In the genomic region with DNA sequence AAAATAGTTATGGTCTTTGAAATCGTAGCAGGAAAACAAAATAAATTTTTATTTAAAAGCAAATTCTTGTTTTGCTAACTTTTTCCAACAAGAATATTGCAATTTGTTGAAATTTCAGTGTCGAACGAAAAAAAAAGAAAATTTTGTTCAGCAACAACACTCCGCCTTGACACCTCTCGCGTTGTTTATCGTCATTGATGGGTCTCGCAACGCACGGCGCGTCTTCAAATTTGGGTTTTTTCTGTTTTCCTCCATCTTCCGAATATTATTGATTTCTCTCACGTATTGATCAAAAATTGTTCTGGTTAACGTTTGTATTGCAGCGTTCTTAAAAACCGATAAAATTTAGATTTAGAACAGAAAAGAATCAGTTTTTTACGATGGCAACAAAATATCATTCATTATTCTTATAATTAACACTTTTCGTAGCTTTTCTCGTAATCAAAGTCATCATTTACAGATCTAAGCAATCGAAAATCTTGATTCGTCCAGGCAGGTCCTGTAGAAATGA, we compare ENCODE assay signal across 4 worm cellular contexts.
TF ChIP-seq lines count a peak whose summit lies in the region.

A gene (plus strand): TSS at position 461 of the 511 bp plus-strand sequence.

TF ChIP-seq in whole organism, L1 larva, 84 proteins besides CTCF, POLR2A, EP300 and RAD21 (continued from another document and continues in another):
- TF ChIP-seq ama-1 (optimal IDR thresholded peaks at IDR 0.05; lab: Kevin White, UChicago) (no peak), pag-3 (tag; optimal IDR thresholded peaks at IDR 0.05; lab: Kevin White, UChicago; ENCODE audit: borderline replicate concordance, insufficient read depth) (no peak), C34B4.2 (tag; optimal IDR thresholded peaks at IDR 0.05; lab: Kevin White, UChicago) (no peak), lsy-2 (tag; optimal IDR thresholded peaks at IDR 0.05; lab: Kevin White, UChicago) (peak in 1 of 2 experiments; percentile 77), C16A3.4 (tag; optimal IDR thresholded peaks at IDR 0.05; lab: Kevin White, UChicago) (peak; percentile 59), Y116A8C.19 (tag; optimal IDR thresholded peaks at IDR 0.05; lab: Kevin White, UChicago; ENCODE audit: borderline replicate concordance) (no peak), ces-1 (GFP tag; optimal IDR thresholded peaks at IDR 0.05; lab: Kevin White, UChicago) (no peak), unc-86 (tag; optimal IDR thresholded peaks at IDR 0.05; lab: Kevin White, UChicago) (no peak), snu-23 (GFP tag; optimal IDR thresholded peaks at IDR 0.05; lab: Kevin White, UChicago) (peak; percentile 49), nhr-71 (tag; optimal IDR thresholded peaks at IDR 0.05; lab: Kevin White, UChicago) (peak; percentile 46), nhr-12 (tag; optimal IDR thresholded peaks at IDR 0.05; lab: Kevin White, UChicago) (no peak), lin-39 (tag; optimal IDR thresholded peaks at IDR 0.05; lab: Kevin White, UChicago) (no peak), lir-3 (tag; optimal IDR thresholded peaks at IDR 0.05; lab: Kevin White, UChicago; ENCODE audit: poor library complexity) (no peak), ztf-11 (tag; optimal IDR thresholded peaks at IDR 0.05; lab: Kevin White, UChicago) (no peak), snpc-4 (tag; optimal IDR thresholded peaks at IDR 0.05; lab: Kevin White, UChicago) (no peak), irx-1 (tag; optimal IDR thresholded peaks at IDR 0.05; lab: Kevin White, UChicago) (no peak), nhr-84 (tag; optimal IDR thresholded peaks at IDR 0.05; lab: Kevin White, UChicago) (no peak), pax-3 (tag; optimal IDR thresholded peaks at IDR 0.05; lab: Kevin White, UChicago) (no peak), ceh-88 (GFP tag; IDR thresholded peaks at IDR 0.05; lab: Robert Waterston, UW) (no peak), rnt-1 (tag; optimal IDR thresholded peaks at IDR 0.05; lab: Kevin White, UChicago) (peak; percentile 5), xbp-1 (tag; optimal IDR thresholded peaks at IDR 0.05; lab: Kevin White, UChicago) (peak; percentile 23), unc-98 (GFP tag; IDR thresholded peaks at IDR 0.05; lab: Robert Waterston, UW) (no peak), ets-5 (GFP tag; IDR thresholded peaks at IDR 0.05; lab: Robert Waterston, UW) (no peak), nhr-11 (tag; optimal IDR thresholded peaks at IDR 0.05; lab: Kevin White, UChicago) (no peak), lin-35 (GFP tag; optimal IDR thresholded peaks at IDR 0.05; lab: Kevin White, UChicago) (peak; percentile 73 to 95), efl-1 (optimal IDR thresholded peaks at IDR 0.05; lab: Kevin White, UChicago) (peak; percentile 58 to 86), efl-1 (GFP tag; optimal IDR thresholded peaks at IDR 0.05 in 1 of 2; lab: Kevin White, UChicago) (peak; percentile 85 to 98), nhr-85 (tag; lab: Kevin White, UChicago) (peak; percentile 49), swsn-7 (tag; optimal IDR thresholded peaks at IDR 0.05; lab: Kevin White, UChicago) (peak; percentile 25), alr-1 (tag; optimal IDR thresholded peaks at IDR 0.05; lab: Kevin White, UChicago; ENCODE audit: borderline replicate concordance) (no peak), efl-3 (GFP tag; optimal IDR thresholded peaks at IDR 0.05; lab: Kevin White, UChicago) (no peak), aly-2 (tag; optimal IDR thresholded peaks at IDR 0.05; lab: Kevin White, UChicago) (no peak)

TF ChIP-seq in whole organism, L2 larva, 48 proteins besides CTCF, POLR2A, EP300 and RAD21 (continued from another document):
- TF ChIP-seq nhr-12 (tag; optimal IDR thresholded peaks at IDR 0.05; lab: Kevin White, UChicago), result no peak
- TF ChIP-seq gmeb-1 (tag; optimal IDR thresholded peaks at IDR 0.05; lab: Kevin White, UChicago), result peak; percentile 76
- TF ChIP-seq sem-4 (tag; optimal IDR thresholded peaks at IDR 0.05; lab: Kevin White, UChicago), result no peak

TF ChIP-seq in whole organism, L3 larva, 47 proteins besides CTCF, POLR2A, EP300 and RAD21 (continued from another document):
- TF ChIP-seq daf-12 (tag; optimal IDR thresholded peaks at IDR 0.05; lab: Kevin White, UChicago) (no peak), ceh-82 (tag; optimal IDR thresholded peaks at IDR 0.05; lab: Kevin White, UChicago) (no peak), tbx-2 (tag; optimal IDR thresholded peaks at IDR 0.05; lab: Kevin White, UChicago) (no peak), pha-4 (tag; optimal IDR thresholded peaks at IDR 0.05; lab: Kevin White, UChicago) (peak; percentile 74), egl-27 (tag; optimal IDR thresholded peaks at IDR 0.05; lab: Kevin White, UChicago) (no peak), egl-5 (tag; optimal IDR thresholded peaks at IDR 0.05; lab: Kevin White, UChicago) (peak; percentile 19), aly-2 (tag; optimal IDR thresholded peaks at IDR 0.05; lab: Kevin White, UChicago) (no peak), zag-1 (tag; optimal IDR thresholded peaks at IDR 0.05; lab: Kevin White, UChicago) (no peak), ZK546.5 (tag; optimal IDR thresholded peaks at IDR 0.05; lab: Kevin White, UChicago) (no peak), nhr-23 (tag; optimal IDR thresholded peaks at IDR 0.05; lab: Kevin White, UChicago) (no peak), ztf-11 (tag; optimal IDR thresholded peaks at IDR 0.05; lab: Kevin White, UChicago) (no peak), skn-1 (tag; optimal IDR thresholded peaks at IDR 0.05; lab: Kevin White, UChicago) (no peak), fkh-10 (GFP tag; optimal IDR thresholded peaks at IDR 0.05; lab: Kevin White, UChicago) (no peak), ceh-9 (tag; optimal IDR thresholded peaks at IDR 0.05; lab: Kevin White, UChicago) (no peak), fos-1 (tag; optimal IDR thresholded peaks at IDR 0.05; lab: Kevin White, UChicago) (no peak), sea-2 (GFP tag; optimal IDR thresholded peaks at IDR 0.05; lab: Kevin White, UChicago) (no peak), unc-39 (tag; optimal IDR thresholded peaks at IDR 0.05; lab: Kevin White, UChicago) (no peak), nhr-77 (tag; optimal IDR thresholded peaks at IDR 0.05; lab: Kevin White, UChicago) (no peak), ceh-28 (tag; optimal IDR thresholded peaks at IDR 0.05; lab: Kevin White, UChicago) (no peak), nhr-28 (tag; optimal IDR thresholded peaks at IDR 0.05; lab: Kevin White, UChicago) (no peak), ceh-16 (tag; optimal IDR thresholded peaks at IDR 0.05; lab: Kevin White, UChicago) (no peak), nhr-76 (tag; optimal IDR thresholded peaks at IDR 0.05; lab: Kevin White, UChicago) (no peak), nhr-67 (tag; optimal IDR thresholded peaks at IDR 0.05; lab: Kevin White, UChicago) (no peak), nhr-237 (tag; optimal IDR thresholded peaks at IDR 0.05; lab: Kevin White, UChicago) (no peak), snpc-4 (tag; optimal IDR thresholded peaks at IDR 0.05; lab: Kevin White, UChicago) (no peak), ztf-4 (tag; optimal IDR thresholded peaks at IDR 0.05; lab: Kevin White, UChicago) (no peak), elt-2 (tag; optimal IDR thresholded peaks at IDR 0.05; lab: Kevin White, UChicago) (peak; percentile 21), lin-39 (tag; optimal IDR thresholded peaks at IDR 0.05; lab: Kevin White, UChicago) (no peak), R02D3.7 (tag; optimal IDR thresholded peaks at IDR 0.05; lab: Kevin White, UChicago) (no peak), nhr-11 (tag; optimal IDR thresholded peaks at IDR 0.05; lab: Kevin White, UChicago) (no peak), lsy-12 (tag; optimal IDR thresholded peaks at IDR 0.05; lab: Kevin White, UChicago) (no peak), lin-15B (tag; optimal IDR thresholded peaks at IDR 0.05; lab: Kevin White, UChicago) (peak; percentile 63), ama-1 (optimal IDR thresholded peaks at IDR 0.05; lab: Kevin White, UChicago) (no peak), hmg-11 (tag; optimal IDR thresholded peaks at IDR 0.05; lab: Kevin White, UChicago) (no peak)

TF ChIP-seq in whole organism, L4 larva, 104 proteins besides CTCF, POLR2A, EP300 and RAD21 (continued from another document):
- no peak for TF ChIP-seq zfp-3 (GFP tag; conservative IDR thresholded peaks at IDR 0.05; lab: Robert Waterston, UW)
- peak; percentile 93 for TF ChIP-seq aha-1 (tag; lab: Kevin White, UChicago)
- peak; percentile 96 for TF ChIP-seq T20F7.1 (GFP tag; optimal IDR thresholded peaks at IDR 0.05; lab: Kevin White, UChicago)
- TF ChIP-seq spr-3 (GFP tag; optimal IDR thresholded peaks at IDR 0.05; lab: Kevin White, UChicago), result no peak
- TF ChIP-seq lin-39 (tag; optimal IDR thresholded peaks at IDR 0.05; lab: Kevin White, UChicago), result no peak
- no peak for TF ChIP-seq nhr-102 (tag; optimal IDR thresholded peaks at IDR 0.05; lab: Kevin White, UChicago)
- no peak for TF ChIP-seq ZK546.5 (tag; optimal IDR thresholded peaks at IDR 0.05; lab: Kevin White, UChicago)
- TF ChIP-seq hif-1 (tag; optimal IDR thresholded peaks at IDR 0.05; lab: Kevin White, UChicago), result peak in 1 of 2 experiments; percentile 2
- TF ChIP-seq set-16 (GFP tag; IDR thresholded peaks at IDR 0.05; lab: Robert Waterston, UW), result no peak
- no peak for TF ChIP-seq saeg-2 (GFP tag; IDR thresholded peaks at IDR 0.05; lab: Robert Waterston, UW)
- TF ChIP-seq lsy-2 (tag; optimal IDR thresholded peaks at IDR 0.05; lab: Kevin White, UChicago), result peak in 1 of 2 experiments; percentile 68
- TF ChIP-seq mep-1 (tag; optimal IDR thresholded peaks at IDR 0.05; lab: Kevin White, UChicago), result no peak
- no peak for TF ChIP-seq snpc-4 (tag; optimal IDR thresholded peaks at IDR 0.05; lab: Kevin White, UChicago)
- TF ChIP-seq mes-2 (tag; optimal IDR thresholded peaks at IDR 0.05; lab: Kevin White, UChicago; ENCODE audit: poor library complexity, severe bottlenecking), result peak; percentile 68
- no peak for TF ChIP-seq sdz-12 (GFP tag; optimal IDR thresholded peaks at IDR 0.05; lab: Kevin White, UChicago)
TF ChIP-seq in whole organism, L4 larva: peak in this region for 9.
